Fruit fly (Drosophila melanogaster): ENCODE measurements around the gene CG43245.

- TF ChIP-seq Sin3A (optimal IDR thresholded peaks at IDR 0.05), result no peak
- TF ChIP-seq Myc (optimal IDR thresholded peaks at IDR 0.05), result no peak
- no peak for TF ChIP-seq ttk (optimal IDR thresholded peaks at IDR 0.05)
- TF ChIP-seq psq (optimal IDR thresholded peaks at IDR 0.05), result no peak
Observed at dm6 chr3L:10733502-10733901, 38.2 kb upstream of the CG43245 start.
